Worm (Caenorhabditis elegans) whole organism, L4 larva: ENCODE data around the gene frm-8.

Experiments
- F37D6.2 ChIP-seq: sonication (generic microtip); optimal IDR thresholded peaks from 2 replicates; lab custom pipeline; 2016; ENCODE audit warnings: mild to moderate bottlenecking, missing genetic modification characterization, missing compliant biosample characterization
- R02D3.7 ChIP-seq: fragments of 150-350 bp; sonication (generic microtip); optimal IDR thresholded peaks from 3 replicates; lab custom pipeline; 2014; ENCODE audit warnings: missing biosample characterization, missing genetic modification characterization
- ama-1 ChIP-seq: fragments of 150-350 bp; optimal IDR thresholded peaks from 2 replicates; lab custom pipeline; 2014; ENCODE audit warnings: inconsistent platforms, mixed read lengths
- attf-4 ChIP-seq: sonication (generic microtip); optimal IDR thresholded peaks from 3 replicates; lab custom pipeline; 2017; ENCODE audit warnings: missing biosample characterization, missing genetic modification characterization
- daf-12 ChIP-seq: fragments of 150-350 bp; optimal IDR thresholded peaks from 2 replicates; lab custom pipeline; 2014; ENCODE audit warnings: missing biosample characterization, missing genetic modification reagents, missing genetic modification characterization
- hlh-30 ChIP-seq: sonication (generic microtip); optimal IDR thresholded peaks from 2 replicates; lab custom pipeline; 2017; ENCODE audit warnings: antibody characterized with exemption, mild to moderate bottlenecking, missing genetic modification characterization, missing compliant biosample characterization; ENCODE audit not compliant: insufficient read depth
- nhr-41 ChIP-seq: fragments of 200-800 bp; sonication (Bioruptor generic); IDR thresholded peaks from 2 replicates; pipeline ENCODE4 v1.3.6; 2022; ENCODE audit warnings: missing genetic modification reagents, missing genetic modification characterization, missing compliant biosample characterization
- spr-1 ChIP-seq: sonication (generic microtip); optimal IDR thresholded peaks from 2 replicates; lab custom pipeline; 2016; ENCODE audit warnings: mild to moderate bottlenecking, missing genetic modification characterization, missing compliant biosample characterization

ce11 chrIII:3191195-3191594, 27.8 kb downstream of the frm-8 start, which contains the start of gene R148.8:
- TF ChIP-seq F37D6.2 (tag; lab: Kevin White, UChicago) = no peak
- no peak for TF ChIP-seq hlh-30 (tag; lab: Kevin White, UChicago)
- TF ChIP-seq R02D3.7 = no peak
- no peak for TF ChIP-seq spr-1 (tag; lab: Kevin White, UChicago)
- TF ChIP-seq daf-12 (tag; lab: Kevin White, UChicago) = no peak
- no peak for TF ChIP-seq ama-1
- TF ChIP-seq nhr-41 (GFP tag; lab: Robert Waterston, UW) = no peak
- no peak for TF ChIP-seq attf-4 (tag; lab: Kevin White, UChicago)
